Fruit fly (Drosophila melanogaster): ENCODE measurements around the gene CG42740.

The CG42740 gene

DNA sequence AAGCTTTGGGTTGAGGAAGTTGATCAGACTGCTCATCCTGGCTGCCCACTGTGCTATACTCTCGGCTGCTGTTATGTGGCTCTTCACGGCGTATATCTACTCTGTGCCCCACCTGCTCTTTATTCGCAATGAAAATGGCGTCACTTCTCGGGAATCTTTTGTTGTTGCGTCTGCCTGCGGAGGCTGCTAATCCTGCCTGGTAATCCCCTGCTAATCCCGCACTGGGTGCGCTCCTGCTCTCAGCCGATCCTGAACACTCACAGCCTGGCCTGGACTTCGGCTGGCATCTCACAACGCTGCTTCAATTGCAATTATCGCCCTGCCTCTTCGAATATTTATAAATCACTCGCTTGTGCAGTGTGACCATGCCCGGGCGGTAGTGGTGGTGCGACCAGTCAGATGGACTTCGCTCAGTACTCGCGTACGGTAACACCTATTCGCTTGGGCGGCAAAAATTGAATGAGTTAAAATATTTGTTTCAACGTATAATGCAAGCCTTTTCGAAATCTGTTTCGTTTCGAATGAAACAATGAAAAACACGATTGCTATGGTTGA lies 5.1 kb upstream of the CG42740 start, which contains the start of gene CG2218 (continued):
- TF ChIP-seq CG7987 (GFP tag; optimal IDR thresholded peaks at IDR 0.05) (peak; percentile 26), CG14710 (tag; optimal IDR thresholded peaks at IDR 0.05) (peak; percentile 65), hkb (optimal IDR thresholded peaks at IDR 0.05) (no peak), hkb (GFP tag; IDR thresholded peaks at IDR 0.05) (peak; percentile 33; the same call in 1 of the 2 replicates), CG3281 (GFP tag; optimal IDR thresholded peaks at IDR 0.05) (no peak), CG14667 (GFP tag; IDR thresholded peaks at IDR 0.05) (no peak), vvl (GFP tag; IDR thresholded peaks at IDR 0.05) (peak; percentile 28; the same call in 1 of the 2 replicates), CG16779 (GFP tag; IDR thresholded peaks at IDR 0.05) (no peak), CG16815 (GFP tag; optimal IDR thresholded peaks at IDR 0.05) (no peak), CG3163 (GFP tag; optimal IDR thresholded peaks at IDR 0.05) (peak; percentile 22), CG32532 (GFP tag; IDR thresholded peaks at IDR 0.05) (no peak), CoRest (tag; optimal IDR thresholded peaks at IDR 0.05) (peak; percentile 31), CG9876 (GFP tag; optimal IDR thresholded peaks at IDR 0.05) (no peak), MBD-R2 (GFP tag; IDR thresholded peaks at IDR 0.05) (peak; percentile 72), Hr78 (GFP tag; optimal IDR thresholded peaks at IDR 0.05) (no peak), D19A (tag; optimal IDR thresholded peaks at IDR 0.05) (no peak), CG31388 (GFP tag; optimal IDR thresholded peaks at IDR 0.05) (no peak), CG2120 (GFP tag; optimal IDR thresholded peaks at IDR 0.05) (peak; percentile 19), CG7786 (GFP tag; optimal IDR thresholded peaks at IDR 0.05) (no peak), Side (GFP tag; optimal IDR thresholded peaks at IDR 0.05) (no peak), nmo (GFP tag; optimal IDR thresholded peaks at IDR 0.05) (peak; percentile 14), gcm (GFP tag; optimal IDR thresholded peaks at IDR 0.05) (no peak), nom (GFP tag; optimal IDR thresholded peaks at IDR 0.05) (peak; percentile 86), CG8924 (tag; optimal IDR thresholded peaks at IDR 0.05) (no peak), Sry-δ (GFP tag; optimal IDR thresholded peaks at IDR 0.05) (peak; percentile 67), CG18619 (GFP tag; optimal IDR thresholded peaks at IDR 0.05) (no peak), disco-r (GFP tag; optimal IDR thresholded peaks at IDR 0.05) (no peak), pzg (GFP tag; optimal IDR thresholded peaks at IDR 0.05) (peak; percentile 96), CG17802 (tag; optimal IDR thresholded peaks at IDR 0.05) (no peak), CG18262 (tag; optimal IDR thresholded peaks at IDR 0.05) (no peak), Fer2 (tag; optimal IDR thresholded peaks at IDR 0.05) (no peak), CG10543 (GFP tag; optimal IDR thresholded peaks at IDR 0.05) (no peak), CG10654 (GFP tag; optimal IDR thresholded peaks at IDR 0.05) (no peak), CG12219 (GFP tag; optimal IDR thresholded peaks at IDR 0.05) (no peak), CG12391 (tag; optimal IDR thresholded peaks at IDR 0.05) (no peak), Poxn (GFP tag; IDR thresholded peaks at IDR 0.05) (no peak), fu2 (GFP tag; optimal IDR thresholded peaks at IDR 0.05) (no peak), zf30C (GFP tag; optimal IDR thresholded peaks at IDR 0.05) (no peak), CG7928 (GFP tag; optimal IDR thresholded peaks at IDR 0.05) (no peak), NC2α (GFP tag; optimal IDR thresholded peaks at IDR 0.05) (peak; percentile 1), trem (tag; optimal IDR thresholded peaks at IDR 0.05) (peak; percentile 76), eyg (GFP tag; optimal IDR thresholded peaks at IDR 0.05) (no peak), dimm (GFP tag; IDR thresholded peaks at IDR 0.05) (no peak), sd (tag; optimal IDR thresholded peaks at IDR 0.05) (peak; percentile 25), her (GFP tag; optimal IDR thresholded peaks at IDR 0.05) (peak; percentile 11), hbn (GFP tag; IDR thresholded peaks at IDR 0.05; ENCODE audit: partially characterized antibody) (0 out of 2 replicates have a peak, but pooled peaks have one; percentile 23), p53 (GFP tag; optimal IDR thresholded peaks at IDR 0.05) (no peak), sr (GFP tag; IDR thresholded peaks at IDR 0.05) (no peak; the same call in 2 of the 3 replicates), ewg (GFP tag; optimal IDR thresholded peaks at IDR 0.05) (no peak), HLH4C (GFP tag; IDR thresholded peaks at IDR 0.05; ENCODE audit: partially characterized antibody) (no peak)

All from whole organism, embryonic.